Fruit fly (Drosophila melanogaster) whole organism, embryonic: Measurements from ENCODE around the gene Tet.

Source experiments
- BtbVII ChIP-seq: fragments of 200-800 bp; sonication (Bioruptor generic); optimal IDR thresholded peaks from 3 replicates; lab custom pipeline; 2017; ENCODE audit warnings: missing biosample characterization, mild to moderate bottlenecking, missing genetic modification characterization
- CG10543 ChIP-seq: fragments of 200-800 bp; sonication (Bioruptor generic); optimal IDR thresholded peaks from 3 replicates; lab custom pipeline; 2017; ENCODE audit warnings: missing biosample characterization, mild to moderate bottlenecking, missing genetic modification characterization, moderate library complexity
- CG11456 ChIP-seq: fragments of 200-800 bp; sonication (Bioruptor generic); IDR thresholded peaks from 3 replicates; pipeline ENCODE4 v1.3.6; 2022; ENCODE audit warnings: missing biosample characterization, missing genetic modification characterization
- CG11696 ChIP-seq: fragments of 200-800 bp; sonication (Bioruptor generic); IDR thresholded peaks from 2 replicates; pipeline ENCODE4 v1.3.6; 2022; ENCODE audit warnings: missing biosample characterization, missing genetic modification characterization
- CG12104 ChIP-seq: fragments of 200-800 bp; sonication (Bioruptor generic); optimal IDR thresholded peaks from 3 replicates; lab custom pipeline; 2016; ENCODE audit warnings: missing biosample characterization, missing genetic modification characterization
- CG17829 ChIP-seq: fragments of 200-800 bp; optimal IDR thresholded peaks from 2 replicates; lab custom pipeline; 2019; ENCODE audit warnings: missing biosample characterization, mild to moderate bottlenecking, missing genetic modification characterization, moderate library complexity
- CG2199 ChIP-seq: fragments of 200-800 bp; sonication (Bioruptor generic); IDR thresholded peaks from 3 replicates; pipeline ENCODE4 v1.3.6; 2022; ENCODE audit warnings: missing biosample characterization, missing genetic modification characterization
- CG32532 ChIP-seq: fragments of 200-800 bp; sonication (Bioruptor generic); IDR thresholded peaks from 2 replicates; pipeline ENCODE4 v1.3.6; 2022; ENCODE audit warnings: missing biosample characterization, missing genetic modification characterization
- CG32772 ChIP-seq: fragments of 200-800 bp; sonication (Bioruptor generic); IDR thresholded peaks from 2 replicates; pipeline ENCODE4 v1.3.6; 2022; ENCODE audit warnings: missing biosample characterization, missing genetic modification characterization
- CG3281 ChIP-seq: fragments of 200-800 bp; sonication (Bioruptor generic); optimal IDR thresholded peaks from 3 replicates; lab custom pipeline; 2017; ENCODE audit warnings: missing biosample characterization, mild to moderate bottlenecking, missing genetic modification characterization
- CG33557 ChIP-seq: fragments of 200-800 bp; sonication (Bioruptor generic); optimal IDR thresholded peaks from 2 replicates; lab custom pipeline; 2019; ENCODE audit warnings: missing biosample characterization, mild to moderate bottlenecking, missing genetic modification characterization, moderate library complexity
- CG4707 ChIP-seq: fragments of 200-800 bp; sonication (Bioruptor generic); optimal IDR thresholded peaks from 2 replicates; lab custom pipeline; 2018; ENCODE audit warnings: missing biosample characterization, mild to moderate bottlenecking, missing genetic modification characterization, moderate library complexity
- CG7963 ChIP-seq: fragments of 200-800 bp; sonication (Bioruptor generic); IDR thresholded peaks from 3 replicates; pipeline ENCODE4 v1.3.6; 2022; ENCODE audit warnings: missing biosample characterization, missing genetic modification characterization; ENCODE audit not compliant: partially characterized antibody
- CG7987 ChIP-seq: fragments of 200-800 bp; sonication (Bioruptor generic); optimal IDR thresholded peaks from 2 replicates; lab custom pipeline; 2018; ENCODE audit warnings: missing biosample characterization, mild to moderate bottlenecking, missing genetic modification characterization, moderate library complexity
- CG8765 ChIP-seq: fragments of 200-800 bp; sonication (Bioruptor generic); IDR thresholded peaks from 2 replicates; pipeline ENCODE4 v1.3.6; 2022; ENCODE audit warnings: missing biosample characterization, missing genetic modification characterization
- CG8924 ChIP-seq: fragments of 200-800 bp; optimal IDR thresholded peaks from 3 replicates; lab custom pipeline; 2019; ENCODE audit warnings: missing biosample characterization, mild to moderate bottlenecking, missing genetic modification characterization, moderate library complexity
- CHES-1-like ChIP-seq: fragments of 200-800 bp; sonication (Bioruptor generic); optimal IDR thresholded peaks from 2 replicates; lab custom pipeline; 2016; ENCODE audit warnings: missing biosample characterization, missing genetic modification characterization
- CTCF ChIP-seq: fragments of 200-800 bp; sonication (Bioruptor generic); optimal IDR thresholded peaks from 2 replicates; lab custom pipeline; 2017; ENCODE audit warnings: missing biosample characterization, mild to moderate bottlenecking, missing genetic modification characterization, moderate library complexity
- Dll ChIP-seq: fragments of 200-800 bp; sonication (Bioruptor generic); IDR thresholded peaks from 4 replicates; pipeline ENCODE4 v1.3.6; 2022; ENCODE audit warnings: missing biosample characterization, missing genetic modification characterization; ENCODE audit not compliant: partially characterized antibody
- Doc2 ChIP-seq: fragments of 200-800 bp; sonication (Bioruptor generic); IDR thresholded peaks from 2 replicates; pipeline ENCODE4 v1.3.6; 2022; ENCODE audit warnings: missing biosample characterization, missing genetic modification characterization
- HLH4C ChIP-seq: fragments of 200-800 bp; sonication (Bioruptor generic); IDR thresholded peaks from 3 replicates; pipeline ENCODE4 v1.3.6; 2022; ENCODE audit warnings: missing biosample characterization, missing genetic modification characterization; ENCODE audit not compliant: partially characterized antibody
- Hey ChIP-seq: fragments of 200-800 bp; sonication (Bioruptor generic); optimal IDR thresholded peaks from 3 replicates; lab custom pipeline; 2018; ENCODE audit warnings: missing biosample characterization, mild to moderate bottlenecking, missing genetic modification characterization
- HmgZ ChIP-seq: fragments of 200-800 bp; sonication (Bioruptor generic); optimal IDR thresholded peaks from 2 replicates; lab custom pipeline; 2018; ENCODE audit warnings: missing biosample characterization, mild to moderate bottlenecking, missing genetic modification characterization
- Jarid2 ChIP-seq: fragments of 200-800 bp; sonication (Bioruptor generic); optimal IDR thresholded peaks from 3 replicates; lab custom pipeline; 2017; ENCODE audit warnings: mild to moderate bottlenecking, missing biosample characterization, missing genetic modification reagents, missing genetic modification characterization
- Trl ChIP-seq, 3 experiments: fragments of >200 bp in 2 of 3; fragments of 200-800 bp in 1 of 3; sonication (Bioruptor generic) in 1 of 3; optimal IDR thresholded peaks; 2 replicates in 1 of 3; 3 replicates in 2 of 3; lab custom pipeline; 2016 to 2017; ENCODE audit warnings: missing biosample characterization in 1 of 3, missing genetic modification characterization in 1 of 3
- ap ChIP-seq: fragments of 200-800 bp; sonication (Bioruptor generic); IDR thresholded peaks from 2 replicates; pipeline ENCODE4 v1.3.6; 2022; ENCODE audit warnings: missing biosample characterization, missing genetic modification characterization
- cas ChIP-seq: fragments of 200-800 bp; sonication (Bioruptor generic); IDR thresholded peaks from 2 replicates; pipeline ENCODE4 v1.3.6; 2022; ENCODE audit warnings: missing biosample characterization, missing genetic modification characterization
- caup ChIP-seq: fragments of 200-800 bp; sonication (Bioruptor generic); optimal IDR thresholded peaks from 3 replicates; lab custom pipeline; 2017; ENCODE audit warnings: missing biosample characterization, mild to moderate bottlenecking, missing genetic modification characterization, moderate library complexity; ENCODE audit not compliant: severe bottlenecking
- crol ChIP-seq: fragments of 200-800 bp; sonication (Bioruptor generic); IDR thresholded peaks from 2 replicates; pipeline ENCODE4 v1.3.6; 2022; ENCODE audit warnings: missing biosample characterization, missing genetic modification characterization
- cwo ChIP-seq: fragments of 200-800 bp; sonication (Bioruptor generic); optimal IDR thresholded peaks from 3 replicates; lab custom pipeline; 2017; ENCODE audit warnings: missing biosample characterization, missing genetic modification characterization, mild to moderate bottlenecking, moderate library complexity, missing genetic modification reagents
- ewg ChIP-seq: fragments of 200-800 bp; sonication (Bioruptor generic); optimal IDR thresholded peaks from 3 replicates; lab custom pipeline; 2017; ENCODE audit warnings: mild to moderate bottlenecking, missing biosample characterization, missing genetic modification reagents, missing genetic modification characterization
- ftz-f1 ChIP-seq: fragments of 200-800 bp; sonication (Bioruptor generic); optimal IDR thresholded peaks from 2 replicates; lab custom pipeline; 2016; ENCODE audit warnings: missing biosample characterization, missing genetic modification characterization
- gfzf ChIP-seq: fragments of 200-800 bp; sonication (Bioruptor generic); optimal IDR thresholded peaks from 2 replicates; lab custom pipeline; 2016; ENCODE audit warnings: missing biosample characterization, mild to moderate bottlenecking, missing genetic modification characterization, moderate library complexity
- grau ChIP-seq: fragments of 200-800 bp; optimal IDR thresholded peaks from 3 replicates; lab custom pipeline; 2019; ENCODE audit warnings: missing biosample characterization, mild to moderate bottlenecking, missing genetic modification characterization, moderate library complexity
- gro ChIP-seq: fragments of 200-800 bp; sonication (Bioruptor generic); optimal IDR thresholded peaks from 2 replicates; lab custom pipeline; 2016; ENCODE audit warnings: missing biosample characterization, missing genetic modification characterization
- jumu ChIP-seq: fragments of 200-800 bp; sonication (Bioruptor generic); optimal IDR thresholded peaks from 3 replicates; lab custom pipeline; 2016; ENCODE audit warnings: missing biosample characterization, missing genetic modification characterization
- kah ChIP-seq: fragments of 200-800 bp; sonication (Bioruptor generic); optimal IDR thresholded peaks from 2 replicates; lab custom pipeline; 2018; ENCODE audit warnings: missing biosample characterization, mild to moderate bottlenecking, missing genetic modification characterization
- mirr ChIP-seq: fragments of 200-800 bp; sonication (Bioruptor generic); optimal IDR thresholded peaks from 3 replicates; lab custom pipeline; 2018; ENCODE audit warnings: missing biosample characterization, mild to moderate bottlenecking, missing genetic modification characterization
- oc ChIP-seq: fragments of 200-800 bp; sonication (Bioruptor generic); optimal IDR thresholded peaks from 2 replicates; lab custom pipeline; 2018; ENCODE audit warnings: missing biosample characterization, mild to moderate bottlenecking, missing genetic modification characterization, moderate library complexity
- onecut ChIP-seq: fragments of 200-800 bp; sonication (Bioruptor generic); IDR thresholded peaks from 2 replicates; pipeline ENCODE4 v1.3.6; 2022; ENCODE audit warnings: missing biosample characterization, missing genetic modification characterization
- pan ChIP-seq, 4 experiments: fragments of >200 bp in 3 of 4; fragments of 200-800 bp in 1 of 4; sonication (Bioruptor generic) in 1 of 4; optimal IDR thresholded peaks in 3 of 4; IDR thresholded peaks in 1 of 4; 2 replicates each; pipeline versions ENCODE4 v1.3.6 to Lab custom; 2017 to 2022; ENCODE audit warnings: missing biosample characterization in 2 of 4, missing genetic modification characterization in 2 of 4, mixed read lengths in 1 of 4
- pho ChIP-seq: fragments of 200-800 bp; sonication (Bioruptor generic); optimal IDR thresholded peaks from 2 replicates; lab custom pipeline; 2016; ENCODE audit warnings: missing biosample characterization, missing genetic modification characterization
- salm ChIP-seq: fragments of 200-800 bp; sonication (Bioruptor generic); optimal IDR thresholded peaks from 2 replicates; lab custom pipeline; 2018; ENCODE audit warnings: missing biosample characterization, mild to moderate bottlenecking, missing genetic modification characterization
- scrt ChIP-seq: fragments of 200-800 bp; sonication (Bioruptor generic); optimal IDR thresholded peaks from 2 replicates; lab custom pipeline; 2018; ENCODE audit warnings: missing biosample characterization, mild to moderate bottlenecking, missing genetic modification characterization, moderate library complexity
- sug ChIP-seq: fragments of 200-800 bp; optimal IDR thresholded peaks from 2 replicates; lab custom pipeline; 2019; ENCODE audit warnings: missing biosample characterization, mild to moderate bottlenecking, missing genetic modification characterization, moderate library complexity
- unc-4 ChIP-seq: fragments of 200-800 bp; sonication (Bioruptor generic); IDR thresholded peaks from 2 replicates; pipeline ENCODE4 v1.3.6; 2022; ENCODE audit warnings: missing biosample characterization, missing genetic modification characterization; ENCODE audit not compliant: partially characterized antibody
- wek ChIP-seq: fragments of 200-800 bp; sonication (Bioruptor generic); optimal IDR thresholded peaks from 3 replicates; lab custom pipeline; 2018; ENCODE audit warnings: missing biosample characterization, mild to moderate bottlenecking, missing genetic modification characterization, moderate library complexity
- zfh1 ChIP-seq: fragments of 200-800 bp; sonication (Bioruptor generic); IDR thresholded peaks from 3 replicates; pipeline ENCODE4 v1.3.6; 2022; ENCODE audit warnings: missing biosample characterization, missing genetic modification characterization

The Tet gene

dm6 chr3L:2820930-2821505 lies 57.9 kb downstream of the Tet start (continued):
- TF ChIP-seq Jarid2 (GFP tag; lab: Kevin White, UChicago) (peak; percentile 89), pho (GFP tag; lab: Kevin White, UChicago) (no peak), HmgZ (tag; lab: Kevin White, UChicago) (peak; percentile 62), CG12104 (GFP tag; lab: Kevin White, UChicago) (no peak), salm (tag; lab: Kevin White, UChicago) (peak; percentile 20), CG32532 (GFP tag; lab: Robert Waterston, UW) (peak; percentile 44; the same call in 1 of the 2 replicates), Doc2 (no peak), cas (GFP tag; lab: Robert Waterston, UW) (0 out of 2 replicates have a peak, but pooled peaks have one; percentile 22), Dll (GFP tag; lab: Robert Waterston, UW) (peak; percentile 33; the same call in 1 of the 4 replicates), gro (GFP tag; lab: Kevin White, UChicago) (peak; percentile 16), CG33557 (GFP tag; lab: Kevin White, UChicago) (peak; percentile 33), crol (GFP tag; lab: Robert Waterston, UW) (peak; percentile 62), CG11696 (GFP tag; lab: Robert Waterston, UW) (no peak), onecut (GFP tag; lab: Robert Waterston, UW) (peak; percentile 22; the same call in 1 of the 2 replicates), ap (GFP tag; lab: Robert Waterston, UW) (no peak), ftz-f1 (GFP tag; lab: Kevin White, UChicago) (peak; percentile 32), zfh1 (GFP tag; lab: Robert Waterston, UW) (peak; percentile 9; the same call in 1 of the 3 replicates), CHES-1-like (peak; percentile 18), BtbVII (GFP tag; lab: Kevin White, UChicago) (peak; percentile 39), CG3281 (GFP tag; lab: Kevin White, UChicago) (peak; percentile 46), scrt (GFP tag; lab: Kevin White, UChicago) (peak; percentile 23), CG32772 (no peak), CG17829 (tag; lab: Kevin White, UChicago) (peak; percentile 38), jumu (peak; percentile 4), Trl (optimal IDR thresholded peaks at IDR 0.05; lab: Kevin White, UChicago) (peak; percentile 94 to 98), Trl (GFP tag; optimal IDR thresholded peaks at IDR 0.05; lab: Kevin White, UChicago) (peak; percentile 63), caup (GFP tag; lab: Kevin White, UChicago) (peak; percentile 55), cwo (GFP tag; lab: Kevin White, UChicago) (peak; percentile 61), ewg (GFP tag; lab: Kevin White, UChicago) (peak; percentile 90), CG10543 (GFP tag; lab: Kevin White, UChicago) (peak; percentile 53), oc (tag; lab: Kevin White, UChicago) (peak; percentile 7), CG8765 (GFP tag; lab: Robert Waterston, UW) (0 out of 2 replicates have a peak, but pooled peaks have one; percentile 32), wek (GFP tag; lab: Kevin White, UChicago) (no peak), pan (optimal IDR thresholded peaks at IDR 0.05; lab: Kevin White, UChicago) (no peak), pan (GFP tag; optimal IDR thresholded peaks at IDR 0.05 in 1 of 2, IDR thresholded peaks at IDR 0.05 in 1 of 2) (peak in 1 of 2 experiments; percentile 38), CG11456 (GFP tag; lab: Robert Waterston, UW) (no peak), unc-4 (GFP tag; lab: Robert Waterston, UW) (peak; percentile 43; the same call in 1 of the 2 replicates), sug (tag; lab: Kevin White, UChicago) (peak; percentile 56), HLH4C (GFP tag; lab: Robert Waterston, UW) (peak; percentile 26; the same call in 1 of the 3 replicates), CG7963 (GFP tag; lab: Robert Waterston, UW) (no peak), grau (peak; percentile 13), CG8924 (tag; lab: Kevin White, UChicago) (peak; percentile 53), CG4707 (peak; percentile 41), CG2199 (GFP tag; lab: Robert Waterston, UW) (no peak), mirr (GFP tag; lab: Kevin White, UChicago) (peak; percentile 75), CG7987 (GFP tag; lab: Kevin White, UChicago) (peak; percentile 39), Hey (tag; lab: Kevin White, UChicago) (no peak), gfzf (GFP tag; lab: Kevin White, UChicago) (no peak), CTCF (GFP tag; lab: Kevin White, UChicago) (no peak), kah (GFP tag; lab: Kevin White, UChicago) (peak; percentile 23)
